Fruit fly (Drosophila melanogaster): ENCODE results near the gene CG42271.
A peak's percentile ranks its signal among the peaks of the same experiment; 100 is the strongest.

CG42271 gene

DNA sequence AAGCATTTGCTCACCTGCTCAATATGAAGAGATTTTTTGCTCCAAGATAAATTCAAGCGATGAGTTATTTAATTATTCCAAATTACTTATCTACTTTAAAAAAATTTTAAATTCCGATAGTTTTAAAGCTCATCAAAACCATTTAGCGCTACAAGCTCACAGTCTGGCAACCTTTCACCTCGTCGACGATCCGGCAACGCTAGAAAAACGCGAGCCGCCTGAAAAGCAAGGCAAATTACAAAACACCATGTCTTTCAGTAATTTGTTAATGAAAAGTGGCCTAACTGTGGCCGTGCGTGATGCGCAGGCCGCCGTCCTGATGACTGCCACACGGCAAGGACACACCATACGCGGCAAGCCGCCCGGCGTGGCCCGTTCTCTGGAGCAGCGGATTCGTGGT is 7.8 kb downstream of the CG42271 start, which contains the start of gene mRpL38:
Gene mRpL38 (plus strand): TSS at position 197 of the 400 bp plus-strand sequence.
- TF ChIP-seq psq (optimal IDR thresholded peaks at IDR 0.05): no peak
- no peak for TF ChIP-seq usp (GFP tag; optimal IDR thresholded peaks at IDR 0.05)
- TF ChIP-seq EcR (GFP tag; optimal IDR thresholded peaks at IDR 0.05): no peak
- TF ChIP-seq CG8478 (optimal IDR thresholded peaks at IDR 0.05): no peak
- TF ChIP-seq pan (optimal IDR thresholded peaks at IDR 0.05): no peak

DNA sequence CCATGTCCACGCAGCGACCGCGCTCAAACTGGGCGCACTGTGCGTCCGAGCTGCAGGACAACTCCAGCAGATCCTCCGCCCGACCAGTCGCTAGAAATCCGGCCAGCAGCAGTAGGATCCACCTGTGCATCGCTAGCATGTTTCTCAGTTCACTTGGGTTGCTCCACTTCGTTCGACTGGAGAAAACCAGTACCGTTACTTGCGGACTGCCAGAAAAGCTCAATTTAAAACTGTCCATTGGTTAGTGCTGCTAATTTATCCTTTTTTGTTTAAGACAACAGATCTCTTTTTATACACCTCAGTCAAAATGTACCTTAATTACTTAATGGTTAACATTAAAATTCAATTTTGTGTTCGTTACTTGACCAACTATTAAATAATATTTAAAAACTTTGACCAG is 8.2 kb downstream of the CG42271 start, which contains the start of gene CG11674:
Gene CG11674 (minus strand): TSS at position 215 of the 400 bp plus-strand sequence.
- TF ChIP-seq psq (optimal IDR thresholded peaks at IDR 0.05) (no peak), CG8478 (optimal IDR thresholded peaks at IDR 0.05) (no peak), EcR (GFP tag; optimal IDR thresholded peaks at IDR 0.05) (no peak), Dll (optimal IDR thresholded peaks at IDR 0.05) (no peak), pan (optimal IDR thresholded peaks at IDR 0.05) (no peak), usp (GFP tag; optimal IDR thresholded peaks at IDR 0.05) (no peak)

DNA sequence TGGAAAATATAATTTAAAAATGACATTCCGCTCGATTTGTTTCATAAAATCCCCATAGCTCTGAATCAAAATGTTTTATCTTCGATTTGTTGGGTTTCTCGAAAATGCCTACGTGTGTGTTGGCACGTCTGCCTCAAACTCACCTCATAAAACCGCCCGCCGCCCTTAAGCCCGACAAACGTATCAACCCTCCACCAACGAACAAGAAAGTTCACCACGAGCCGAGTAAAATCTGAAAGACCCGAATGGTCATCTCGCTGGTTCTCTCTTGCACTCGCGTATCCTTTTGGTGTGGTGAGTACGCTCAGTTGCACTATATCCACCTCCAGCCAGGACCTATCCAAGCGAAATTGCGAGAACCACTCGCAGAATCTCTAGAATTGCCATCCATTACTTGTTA is 11.9 kb downstream of the CG42271 start:
- TF ChIP-seq CG8478 (optimal IDR thresholded peaks at IDR 0.05) (no peak), pan (optimal IDR thresholded peaks at IDR 0.05) (no peak), psq (optimal IDR thresholded peaks at IDR 0.05) (no peak), usp (GFP tag; optimal IDR thresholded peaks at IDR 0.05) (no peak), EcR (GFP tag; optimal IDR thresholded peaks at IDR 0.05) (no peak), Dll (optimal IDR thresholded peaks at IDR 0.05) (no peak)

DNA sequence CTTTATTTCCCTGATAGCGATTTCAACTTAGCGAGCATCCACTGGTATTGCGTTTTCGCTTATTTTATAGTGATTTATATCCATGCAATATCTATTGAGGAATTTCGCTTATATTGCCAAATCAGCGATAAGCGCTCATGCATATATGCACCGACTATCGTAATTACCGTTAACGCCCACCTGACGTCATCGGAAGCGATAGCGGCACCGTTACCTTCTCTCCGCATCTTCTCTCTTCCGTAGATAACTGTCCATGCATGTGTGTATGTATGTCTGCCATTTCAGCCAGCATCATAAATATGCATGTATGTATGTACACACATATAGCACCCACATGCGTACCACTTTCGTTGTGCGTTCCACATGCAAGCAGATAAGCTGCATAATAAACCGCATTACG is 12.7 kb downstream of the CG42271 start:
- TF ChIP-seq psq (optimal IDR thresholded peaks at IDR 0.05) (no peak), pan (optimal IDR thresholded peaks at IDR 0.05) (no peak), usp (GFP tag; optimal IDR thresholded peaks at IDR 0.05) (no peak), EcR (GFP tag; optimal IDR thresholded peaks at IDR 0.05) (no peak), CG8478 (optimal IDR thresholded peaks at IDR 0.05) (no peak), Dll (optimal IDR thresholded peaks at IDR 0.05) (no peak)

DNA sequence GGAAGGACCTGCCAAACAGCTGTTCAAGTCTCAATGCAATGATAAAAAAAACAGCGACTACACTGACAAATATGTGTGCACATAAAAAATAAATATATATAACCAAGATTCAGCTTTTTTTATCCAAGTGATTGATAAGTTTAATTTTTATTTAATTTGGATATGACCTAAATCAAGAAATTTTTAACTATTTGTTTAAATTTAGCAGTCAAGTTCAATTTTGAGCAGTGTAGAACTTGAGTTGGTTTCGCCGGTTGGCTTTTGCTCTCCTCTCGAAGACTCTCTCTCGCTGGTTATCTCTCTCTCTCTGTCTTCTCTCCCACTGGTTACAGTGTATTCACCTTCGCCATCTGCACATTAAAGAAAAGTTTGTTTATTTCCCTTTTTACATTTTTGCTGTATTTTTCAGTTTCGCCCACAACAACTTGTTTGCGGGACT is 15.8 kb downstream of the CG42271 start:
- TF ChIP-seq EcR (GFP tag; optimal IDR thresholded peaks at IDR 0.05): no peak
- no peak for TF ChIP-seq CG8478 (optimal IDR thresholded peaks at IDR 0.05)
- TF ChIP-seq usp (GFP tag; optimal IDR thresholded peaks at IDR 0.05): no peak
- TF ChIP-seq psq (optimal IDR thresholded peaks at IDR 0.05): no peak
- TF ChIP-seq pan (optimal IDR thresholded peaks at IDR 0.05): no peak
- no peak for TF ChIP-seq Dll (optimal IDR thresholded peaks at IDR 0.05)

DNA sequence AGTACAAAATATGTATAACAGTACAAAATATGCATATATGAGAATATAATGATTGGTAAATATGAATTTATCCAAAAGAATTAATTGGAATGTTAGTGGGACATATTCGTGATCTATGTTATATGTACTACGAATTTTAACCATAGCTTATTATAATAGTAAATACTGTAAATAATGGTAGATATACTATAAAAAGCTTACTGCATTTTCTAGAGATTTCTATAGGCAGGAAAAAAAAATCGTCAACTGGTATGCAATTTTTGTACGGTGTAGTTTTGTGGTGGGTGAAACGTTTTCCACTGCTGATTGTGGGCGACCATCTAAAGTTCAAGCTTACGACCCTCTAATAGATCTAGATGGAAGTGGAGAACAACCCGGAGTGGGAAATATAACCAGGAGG is 17.0 kb downstream of the CG42271 start:
- no peak for TF ChIP-seq usp (GFP tag; optimal IDR thresholded peaks at IDR 0.05)
- no peak for TF ChIP-seq EcR (GFP tag; optimal IDR thresholded peaks at IDR 0.05)
- TF ChIP-seq CG8478 (optimal IDR thresholded peaks at IDR 0.05): no peak
- no peak for TF ChIP-seq psq (optimal IDR thresholded peaks at IDR 0.05)
- TF ChIP-seq Dll (optimal IDR thresholded peaks at IDR 0.05): no peak
- TF ChIP-seq pan (optimal IDR thresholded peaks at IDR 0.05): no peak

DNA sequence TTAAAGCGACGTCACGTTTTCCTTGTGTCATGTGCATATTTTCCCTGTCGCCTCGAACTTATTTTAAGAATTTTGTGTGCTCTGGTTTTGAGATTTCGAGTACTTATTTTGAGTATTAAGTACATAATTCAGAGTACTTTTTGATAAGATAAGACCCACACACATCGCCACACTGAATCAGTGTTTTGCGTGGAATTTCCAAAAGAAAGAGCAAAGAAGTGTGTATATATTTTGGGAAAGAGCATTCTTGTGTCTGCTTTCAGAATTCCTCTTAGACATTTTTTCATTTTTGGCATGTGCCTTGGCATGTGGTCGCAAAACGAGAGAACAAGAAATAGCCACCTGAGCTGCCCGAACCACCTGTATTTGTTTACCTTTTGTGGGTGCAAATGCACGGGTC is 18.0 kb downstream of the CG42271 start:
- TF ChIP-seq usp (GFP tag; optimal IDR thresholded peaks at IDR 0.05) (no peak), Dll (optimal IDR thresholded peaks at IDR 0.05) (no peak), psq (optimal IDR thresholded peaks at IDR 0.05) (no peak), EcR (GFP tag; optimal IDR thresholded peaks at IDR 0.05) (no peak), pan (optimal IDR thresholded peaks at IDR 0.05) (no peak), CG8478 (optimal IDR thresholded peaks at IDR 0.05) (no peak)

DNA sequence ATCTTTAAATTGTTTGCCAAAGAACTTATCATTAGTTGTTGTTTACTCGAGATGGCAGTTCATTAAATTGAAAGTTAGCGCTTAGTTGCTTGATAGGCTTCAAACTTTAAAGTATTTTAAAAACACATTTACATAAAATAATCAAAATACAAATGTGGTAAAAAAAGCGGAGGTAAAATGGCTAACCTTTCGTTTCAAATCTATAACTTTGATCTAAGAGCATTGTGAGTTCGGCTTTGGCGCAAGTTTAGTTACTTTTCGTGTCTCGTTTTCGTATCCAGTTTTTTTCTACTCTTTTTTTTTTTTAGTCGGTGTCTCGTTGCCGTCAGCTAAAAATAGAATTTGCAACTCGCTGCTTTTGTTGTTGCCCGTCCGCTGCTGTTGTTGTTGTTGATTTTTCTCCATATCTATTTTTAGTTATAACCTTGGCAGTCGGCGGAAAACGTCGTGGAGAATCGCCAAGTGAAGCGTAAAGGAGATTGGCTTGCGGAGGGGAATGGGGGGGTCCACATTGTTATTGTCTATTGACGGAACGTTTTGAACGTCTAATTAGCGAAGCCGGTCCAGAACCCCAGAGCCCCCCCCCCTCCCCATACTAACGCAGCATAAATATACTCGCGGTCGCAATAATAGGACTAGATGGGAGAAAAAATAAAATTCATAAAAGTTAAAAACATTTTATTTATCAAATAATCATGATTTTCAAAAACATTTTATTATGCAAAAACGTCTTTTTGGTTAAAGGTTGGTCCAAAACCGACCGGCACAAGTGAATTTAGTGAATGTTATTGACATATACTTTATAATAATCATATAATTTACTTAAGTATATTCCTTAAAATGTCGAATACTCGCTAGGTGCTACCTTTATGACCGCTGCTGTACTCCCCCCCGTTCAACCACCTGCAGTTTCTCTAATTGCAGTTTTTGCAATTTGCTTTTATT is 19.1 kb downstream of the CG42271 start:
- TF ChIP-seq pan (optimal IDR thresholded peaks at IDR 0.05): no peak
- TF ChIP-seq psq (optimal IDR thresholded peaks at IDR 0.05): no peak
- TF ChIP-seq CG8478 (optimal IDR thresholded peaks at IDR 0.05): no peak
- TF ChIP-seq usp (GFP tag; optimal IDR thresholded peaks at IDR 0.05): no peak
- no peak for TF ChIP-seq EcR (GFP tag; optimal IDR thresholded peaks at IDR 0.05)
- no peak for TF ChIP-seq Dll (optimal IDR thresholded peaks at IDR 0.05)

DNA sequence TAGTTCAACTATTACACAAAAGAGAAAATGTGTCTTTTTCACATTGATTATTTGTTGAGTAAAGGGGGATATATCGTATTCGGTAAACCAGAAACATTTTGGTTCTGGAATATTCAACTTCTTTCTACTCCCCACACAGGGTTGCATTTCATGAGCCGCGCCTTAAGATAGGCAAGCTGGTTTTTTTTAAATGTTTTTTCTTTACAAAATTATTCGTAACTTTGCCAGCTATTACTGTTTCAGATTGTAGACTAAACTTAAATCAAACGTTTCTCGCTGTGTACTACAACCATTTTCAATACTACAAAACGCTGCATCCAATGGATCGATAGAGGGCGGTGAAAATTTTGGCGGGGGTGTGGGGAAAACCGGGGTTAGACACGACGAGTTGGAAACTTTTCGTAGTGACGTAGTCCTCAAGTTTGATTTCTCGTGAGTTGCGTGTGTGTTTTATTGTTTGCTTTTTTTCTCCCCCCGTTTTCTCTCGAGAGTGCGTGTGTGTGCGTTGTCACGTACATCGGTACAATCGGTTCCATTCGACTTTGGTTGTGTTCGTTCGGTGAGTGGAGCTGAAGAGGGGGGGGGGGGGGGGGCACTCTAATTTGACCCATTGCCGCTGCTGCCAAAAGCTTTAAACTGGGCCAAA is 20.2 kb downstream of the CG42271 start:
- TF ChIP-seq CG8478 (optimal IDR thresholded peaks at IDR 0.05) (no peak), usp (GFP tag; optimal IDR thresholded peaks at IDR 0.05) (no peak), Dll (optimal IDR thresholded peaks at IDR 0.05) (no peak), psq (optimal IDR thresholded peaks at IDR 0.05) (no peak), EcR (GFP tag; optimal IDR thresholded peaks at IDR 0.05) (no peak), pan (optimal IDR thresholded peaks at IDR 0.05) (no peak)

DNA sequence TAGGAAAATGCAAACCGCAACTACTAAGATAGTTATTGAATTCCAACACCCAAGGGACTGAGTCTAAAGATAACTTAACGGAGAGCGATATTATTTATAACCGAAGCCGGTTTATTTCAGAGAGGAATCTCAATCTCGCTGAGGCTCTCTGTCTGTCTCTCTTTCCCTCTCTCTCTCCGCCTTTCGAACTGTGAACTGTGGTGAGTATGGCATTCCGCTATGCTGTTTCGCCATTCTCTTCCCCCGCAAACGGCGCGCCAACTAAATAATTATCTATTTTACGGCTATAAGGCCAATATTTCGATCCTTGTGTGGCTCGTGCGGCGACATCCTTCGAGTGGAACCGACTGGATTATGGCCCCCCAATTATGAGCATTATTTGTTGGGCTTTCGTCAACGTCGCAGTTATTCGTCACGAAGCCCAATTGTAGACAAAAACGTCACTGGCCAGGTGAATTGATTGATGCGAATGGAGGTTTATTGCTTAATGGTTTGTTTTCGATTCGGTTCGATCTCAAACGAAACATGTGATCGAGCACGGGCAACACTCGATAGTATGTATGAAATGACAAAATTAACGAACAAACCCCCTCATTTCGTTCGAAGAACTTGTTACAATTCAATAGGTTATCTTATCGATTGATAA is 21.6 kb downstream of the CG42271 start:
- TF ChIP-seq psq (optimal IDR thresholded peaks at IDR 0.05) (no peak), CG8478 (optimal IDR thresholded peaks at IDR 0.05) (no peak), usp (GFP tag; optimal IDR thresholded peaks at IDR 0.05) (no peak), pan (optimal IDR thresholded peaks at IDR 0.05) (no peak), Dll (optimal IDR thresholded peaks at IDR 0.05) (no peak), EcR (GFP tag; optimal IDR thresholded peaks at IDR 0.05) (no peak)

DNA sequence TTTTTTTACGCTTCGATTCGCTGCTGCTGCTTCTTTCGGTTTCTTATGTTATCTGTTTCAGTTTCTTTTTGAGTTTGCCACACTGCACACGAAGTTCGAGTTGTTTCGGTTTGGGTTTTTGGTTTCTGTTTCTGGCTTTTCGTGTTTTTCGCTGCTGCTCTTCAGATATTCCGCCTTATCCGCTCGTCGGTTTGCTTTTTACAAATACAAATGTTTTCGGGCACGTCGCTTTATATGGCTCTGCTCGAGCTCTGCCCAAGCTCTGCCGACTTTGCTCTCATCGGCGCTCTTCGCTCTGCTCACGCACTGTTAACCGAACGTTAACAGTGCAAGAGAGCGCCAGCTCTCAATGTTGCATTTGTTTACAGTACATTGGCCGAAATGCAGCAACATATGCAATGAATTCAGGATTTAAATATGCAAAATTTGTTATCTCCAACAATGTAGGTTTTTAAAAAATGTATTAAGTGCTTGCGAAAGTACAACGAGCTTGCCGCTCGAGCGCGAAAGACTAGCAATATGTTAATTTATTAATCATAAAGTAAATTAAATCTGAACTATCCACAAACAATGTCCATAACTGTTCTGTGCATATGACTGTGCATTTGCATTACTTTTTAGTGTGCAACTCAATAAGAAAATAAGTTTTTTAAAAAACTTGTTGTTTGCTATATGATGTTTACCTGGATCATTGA is 22.5 kb downstream of the CG42271 start:
- TF ChIP-seq pan (optimal IDR thresholded peaks at IDR 0.05): no peak
- peak; percentile 47 for TF ChIP-seq Dll (optimal IDR thresholded peaks at IDR 0.05)
- TF ChIP-seq EcR (GFP tag; optimal IDR thresholded peaks at IDR 0.05): no peak
